Fruit fly (Drosophila melanogaster) whole organism, embryonic: ENCODE measurements around the gene CG32333.
A peak's percentile ranks its signal among the peaks of the same experiment; 100 is the strongest.

Source experiments
- Aef1 ChIP-seq: fragments of 200-800 bp; sonication (Bioruptor generic); IDR thresholded peaks from 3 replicates; pipeline ENCODE4 v1.3.6; 2022; ENCODE audit warnings: missing biosample characterization, missing genetic modification characterization
- Antp ChIP-seq: fragments of 200-800 bp; sonication (Bioruptor generic); optimal IDR thresholded peaks from 3 replicates; lab custom pipeline; 2016; ENCODE audit warnings: missing biosample characterization, missing genetic modification characterization
- Atf6 ChIP-seq: fragments of 200-800 bp; sonication (Bioruptor generic); IDR thresholded peaks from 2 replicates; pipeline ENCODE4 v1.3.6; 2022; ENCODE audit warnings: missing biosample characterization, missing genetic modification characterization
- Blimp-1 ChIP-seq: fragments of 200-800 bp; sonication (Bioruptor generic); optimal IDR thresholded peaks from 3 replicates; lab custom pipeline; 2018; ENCODE audit warnings: missing biosample characterization, missing genetic modification characterization, mild to moderate bottlenecking, moderate library complexity, missing genetic modification reagents
- CG10321 ChIP-seq: fragments of 200-800 bp; sonication (Bioruptor generic); IDR thresholded peaks from 2 replicates; pipeline ENCODE4 v1.3.6; 2022; ENCODE audit warnings: missing biosample characterization, missing genetic modification characterization
- CG10979 ChIP-seq: fragments of 200-800 bp; sonication (Bioruptor generic); optimal IDR thresholded peaks from 2 replicates; lab custom pipeline; 2018; ENCODE audit warnings: missing biosample characterization, mild to moderate bottlenecking, missing genetic modification characterization, moderate library complexity
- CG11093 ChIP-seq: fragments of 200-800 bp; sonication (Bioruptor generic); IDR thresholded peaks from 3 replicates; pipeline ENCODE4 v1.3.6; 2022; ENCODE audit warnings: missing biosample characterization, missing genetic modification characterization
- CG13624 ChIP-seq: fragments of 200-800 bp; sonication (Bioruptor generic); optimal IDR thresholded peaks from 2 replicates; lab custom pipeline; 2016; ENCODE audit warnings: missing biosample characterization, missing genetic modification characterization
- CG14014 ChIP-seq: fragments of 200-800 bp; sonication (Bioruptor generic); IDR thresholded peaks from 2 replicates; pipeline ENCODE4 v1.3.6; 2022; ENCODE audit warnings: missing biosample characterization, missing genetic modification characterization
- CG14860 ChIP-seq: fragments of 200-800 bp; sonication (Bioruptor generic); IDR thresholded peaks from 3 replicates; pipeline ENCODE4 v1.3.6; 2022; ENCODE audit warnings: missing biosample characterization, missing genetic modification characterization; ENCODE audit not compliant: partially characterized antibody
- CG15479 ChIP-seq: fragments of 200-800 bp; sonication (Bioruptor generic); optimal IDR thresholded peaks from 3 replicates; lab custom pipeline; 2019; ENCODE audit warnings: missing biosample characterization, mild to moderate bottlenecking, missing genetic modification characterization, moderate library complexity
- CG16863 ChIP-seq: fragments of 200-800 bp; sonication (Bioruptor generic); optimal IDR thresholded peaks from 3 replicates; lab custom pipeline; 2016; ENCODE audit warnings: missing biosample characterization, missing genetic modification characterization
- CG17186 ChIP-seq: fragments of 200-800 bp; sonication (Bioruptor generic); optimal IDR thresholded peaks from 3 replicates; lab custom pipeline; 2017; ENCODE audit warnings: missing biosample characterization, missing genetic modification reagents, missing genetic modification characterization
- CG17328 ChIP-seq: fragments of 200-800 bp; sonication (Bioruptor generic); IDR thresholded peaks from 2 replicates; pipeline ENCODE4 v1.3.6; 2022; ENCODE audit warnings: missing biosample characterization, missing genetic modification characterization
- CG2202 ChIP-seq: fragments of 200-800 bp; sonication (Bioruptor generic); optimal IDR thresholded peaks from 2 replicates; lab custom pipeline; 2018; ENCODE audit warnings: missing biosample characterization, mild to moderate bottlenecking, missing genetic modification characterization
- CG2875 ChIP-seq: fragments of 200-800 bp; sonication (Bioruptor generic); optimal IDR thresholded peaks from 2 replicates; lab custom pipeline; 2017; ENCODE audit warnings: missing biosample characterization, mild to moderate bottlenecking, missing genetic modification characterization, missing genetic modification reagents
- CG3065 ChIP-seq: fragments of 200-800 bp; sonication (Bioruptor generic); optimal IDR thresholded peaks from 2 replicates; lab custom pipeline; 2016; ENCODE audit warnings: missing biosample characterization, missing genetic modification characterization
- CG31441 ChIP-seq: fragments of 200-800 bp; sonication (Bioruptor generic); IDR thresholded peaks from 2 replicates; pipeline ENCODE4 v1.3.6; 2022; ENCODE audit warnings: missing biosample characterization, missing genetic modification characterization
- CG34224 ChIP-seq: fragments of 200-800 bp; sonication (Bioruptor generic); IDR thresholded peaks from 3 replicates; pipeline ENCODE4 v1.3.6; 2022; ENCODE audit warnings: missing biosample characterization, missing genetic modification characterization; ENCODE audit not compliant: partially characterized antibody
- CG34376 ChIP-seq: fragments of 200-800 bp; sonication (Bioruptor generic); optimal IDR thresholded peaks from 2 replicates; lab custom pipeline; 2018; ENCODE audit warnings: missing biosample characterization, mild to moderate bottlenecking, missing genetic modification characterization
- CG3838 ChIP-seq: fragments of 200-800 bp; sonication (Bioruptor generic); optimal IDR thresholded peaks from 3 replicates; lab custom pipeline; 2016; ENCODE audit warnings: missing biosample characterization, missing genetic modification characterization
- CG4404 ChIP-seq: fragments of 200-800 bp; sonication (Bioruptor generic); IDR thresholded peaks from 2 replicates; pipeline ENCODE4 v1.3.6; 2022; ENCODE audit warnings: missing biosample characterization, missing genetic modification characterization
- CG6791 ChIP-seq: fragments of 200-800 bp; sonication (Bioruptor generic); IDR thresholded peaks from 3 replicates; pipeline ENCODE4 v1.3.6; 2022; ENCODE audit warnings: missing biosample characterization, missing genetic modification characterization; ENCODE audit not compliant: partially characterized antibody
- CG7271 ChIP-seq: fragments of 200-800 bp; sonication (Bioruptor generic); optimal IDR thresholded peaks from 2 replicates; lab custom pipeline; 2018; ENCODE audit warnings: missing biosample characterization, mild to moderate bottlenecking, missing genetic modification characterization, moderate library complexity
- Dp ChIP-seq: fragments of 200-800 bp; sonication (Bioruptor generic); optimal IDR thresholded peaks from 2 replicates; lab custom pipeline; 2018; ENCODE audit warnings: missing biosample characterization, mild to moderate bottlenecking, missing genetic modification characterization, moderate library complexity
- E2f2 ChIP-seq: fragments of 200-800 bp; sonication (Bioruptor generic); IDR thresholded peaks from 2 replicates; pipeline ENCODE4 v1.3.6; 2022; ENCODE audit warnings: missing biosample characterization, missing genetic modification characterization
- HLH4C ChIP-seq: fragments of 200-800 bp; sonication (Bioruptor generic); IDR thresholded peaks from 3 replicates; pipeline ENCODE4 v1.3.6; 2022; ENCODE audit warnings: missing biosample characterization, missing genetic modification characterization; ENCODE audit not compliant: partially characterized antibody
- Lim3 ChIP-seq: fragments of 200-800 bp; sonication (Bioruptor generic); IDR thresholded peaks from 2 replicates; pipeline ENCODE4 v1.3.6; 2022; ENCODE audit warnings: missing biosample characterization, missing genetic modification characterization
- MTF-1 ChIP-seq: fragments of 200-800 bp; sonication (Bioruptor generic); optimal IDR thresholded peaks from 2 replicates; lab custom pipeline; 2018; ENCODE audit warnings: missing biosample characterization, mild to moderate bottlenecking, missing genetic modification characterization, borderline replicate concordance
- Rx ChIP-seq: fragments of 200-800 bp; sonication (Bioruptor generic); IDR thresholded peaks from 2 replicates; pipeline ENCODE4 v1.3.6; 2022; ENCODE audit warnings: missing biosample characterization, missing genetic modification characterization
- Scr ChIP-seq: fragments of 200-800 bp; sonication (Bioruptor generic); IDR thresholded peaks from 2 replicates; pipeline ENCODE4 v1.3.6; 2022; ENCODE audit warnings: missing biosample characterization, missing genetic modification characterization; ENCODE audit not compliant: partially characterized antibody
- ab ChIP-seq: fragments of 200-800 bp; sonication (Bioruptor generic); optimal IDR thresholded peaks from 2 replicates; lab custom pipeline; 2016; ENCODE audit warnings: missing biosample characterization, missing genetic modification characterization
- al ChIP-seq: fragments of 200-800 bp; sonication (Bioruptor generic); IDR thresholded peaks from 2 replicates; pipeline ENCODE4 v1.3.6; 2022; ENCODE audit warnings: missing biosample characterization, missing genetic modification characterization
- ato ChIP-seq: fragments of 200-800 bp; sonication (Bioruptor generic); IDR thresholded peaks from 2 replicates; pipeline ENCODE4 v1.3.6; 2022; ENCODE audit warnings: missing biosample characterization, missing genetic modification characterization; ENCODE audit not compliant: partially characterized antibody
- az2 ChIP-seq: fragments of 200-800 bp; sonication (Bioruptor generic); optimal IDR thresholded peaks from 3 replicates; lab custom pipeline; 2016; ENCODE audit warnings: missing biosample characterization, missing genetic modification characterization
- bbx ChIP-seq: fragments of 200-800 bp; sonication (Bioruptor generic); IDR thresholded peaks from 2 replicates; pipeline ENCODE4 v1.3.6; 2022; ENCODE audit warnings: missing biosample characterization, missing genetic modification characterization; ENCODE audit not compliant: partially characterized antibody
- crp ChIP-seq, 2 experiments: fragments of 200-800 bp; sonication (Bioruptor generic); optimal IDR thresholded peaks; 2 replicates in 1 of 2; 3 replicates in 1 of 2; lab custom pipeline; 2017; ENCODE audit warnings: missing biosample characterization in 2 of 2, missing genetic modification characterization in 2 of 2, mild to moderate bottlenecking in 1 of 2, moderate library complexity in 1 of 2
- h ChIP-seq: fragments of >200 bp; optimal IDR thresholded peaks from 2 replicates; lab custom pipeline; 2017
- ham ChIP-seq: fragments of 200-800 bp; sonication (Bioruptor generic); IDR thresholded peaks from 2 replicates; pipeline ENCODE4 v1.3.6; 2022; ENCODE audit warnings: missing biosample characterization, missing genetic modification characterization
- kah ChIP-seq: fragments of 200-800 bp; sonication (Bioruptor generic); optimal IDR thresholded peaks from 2 replicates; lab custom pipeline; 2018; ENCODE audit warnings: missing biosample characterization, mild to moderate bottlenecking, missing genetic modification characterization
- nerfin-2 ChIP-seq: fragments of 200-800 bp; sonication (Bioruptor generic); IDR thresholded peaks from 2 replicates; pipeline ENCODE4 v1.3.6; 2022; ENCODE audit warnings: missing biosample characterization, missing genetic modification characterization; ENCODE audit not compliant: partially characterized antibody
- onecut ChIP-seq: fragments of 200-800 bp; sonication (Bioruptor generic); IDR thresholded peaks from 2 replicates; pipeline ENCODE4 v1.3.6; 2022; ENCODE audit warnings: missing biosample characterization, missing genetic modification characterization
- pho ChIP-seq: fragments of 200-800 bp; sonication (Bioruptor generic); optimal IDR thresholded peaks from 2 replicates; lab custom pipeline; 2016; ENCODE audit warnings: missing biosample characterization, missing genetic modification characterization
- pros ChIP-seq: fragments of 200-800 bp; sonication (Bioruptor generic); optimal IDR thresholded peaks from 3 replicates; lab custom pipeline; 2019; ENCODE audit warnings: missing biosample characterization, mild to moderate bottlenecking, missing genetic modification characterization, moderate library complexity
- shn ChIP-seq: fragments of 200-800 bp; sonication (Bioruptor generic); optimal IDR thresholded peaks from 3 replicates; lab custom pipeline; 2016; ENCODE audit warnings: missing biosample characterization, missing genetic modification characterization
- sna ChIP-seq: fragments of 200-800 bp; sonication (Bioruptor generic); IDR thresholded peaks from 2 replicates; pipeline ENCODE4 v1.3.6; 2022; ENCODE audit warnings: missing biosample characterization, missing genetic modification characterization; ENCODE audit not compliant: partially characterized antibody
- tio ChIP-seq: fragments of 200-800 bp; sonication (Bioruptor generic); optimal IDR thresholded peaks from 2 replicates; lab custom pipeline; 2017; ENCODE audit warnings: missing biosample characterization, missing genetic modification characterization, inconsistent platforms
- unc-4 ChIP-seq: fragments of 200-800 bp; sonication (Bioruptor generic); IDR thresholded peaks from 2 replicates; pipeline ENCODE4 v1.3.6; 2022; ENCODE audit warnings: missing biosample characterization, missing genetic modification characterization; ENCODE audit not compliant: partially characterized antibody
- yki ChIP-seq: fragments of >200 bp; optimal IDR thresholded peaks from 3 replicates; lab custom pipeline; 2018

The CG32333 gene

dm6 chr3L:1332973-1333372 is 57.2 kb downstream of the CG32333 start, which contains the start of gene msd5 (continued):
- no peak for TF ChIP-seq Antp (GFP tag; lab: Kevin White, UChicago)
- no peak for TF ChIP-seq az2
- peak; percentile 96 for TF ChIP-seq E2f2
- TF ChIP-seq al (GFP tag; lab: Robert Waterston, UW) = no peak
- no peak for TF ChIP-seq onecut (GFP tag; lab: Robert Waterston, UW)
- TF ChIP-seq CG11093 = no peak
- TF ChIP-seq CG17328 (GFP tag; lab: Robert Waterston, UW) = no peak
- peak; percentile 67; the same call in 2 of the 3 replicates for TF ChIP-seq CG6791
- TF ChIP-seq ham (GFP tag; lab: Robert Waterston, UW) = no peak
- peak; percentile 34; the same call in 1 of the 2 replicates for TF ChIP-seq unc-4
- no peak for TF ChIP-seq kah (GFP tag; lab: Kevin White, UChicago)
- TF ChIP-seq MTF-1 (GFP tag; lab: Kevin White, UChicago) = no peak
- TF ChIP-seq Scr (GFP tag; lab: Robert Waterston, UW) = peak; percentile 53
- no peak for TF ChIP-seq CG34376
- TF ChIP-seq CG10979 (tag; lab: Kevin White, UChicago) = no peak
- TF ChIP-seq shn (GFP tag; lab: Kevin White, UChicago) = no peak
- no peak for TF ChIP-seq pho (GFP tag; lab: Kevin White, UChicago)
- TF ChIP-seq CG7271 (tag; lab: Kevin White, UChicago) = no peak
- TF ChIP-seq Atf6 (GFP tag; lab: Robert Waterston, UW) = no peak
- TF ChIP-seq CG13624 (GFP tag; lab: Kevin White, UChicago) = no peak
- no peak for TF ChIP-seq CG2202 (tag; lab: Kevin White, UChicago)
- TF ChIP-seq Aef1 (GFP tag; lab: Robert Waterston, UW) = no peak
- no peak for TF ChIP-seq ab (GFP tag; lab: Kevin White, UChicago)
- TF ChIP-seq CG16863 (GFP tag; lab: Kevin White, UChicago) = no peak
- TF ChIP-seq CG2875 (GFP tag; lab: Kevin White, UChicago) = no peak
- TF ChIP-seq CG14014 (GFP tag; lab: Robert Waterston, UW) = no peak
- no peak for TF ChIP-seq CG3838 (GFP tag; lab: Kevin White, UChicago)
- TF ChIP-seq Blimp-1 = no peak
- TF ChIP-seq nerfin-2 (GFP tag; lab: Robert Waterston, UW) = peak; percentile 55; the same call in 1 of the 2 replicates
- TF ChIP-seq ato (GFP tag; lab: Robert Waterston, UW) = peak; percentile 54; the same call in 1 of the 2 replicates
- TF ChIP-seq CG4404 = no peak
- peak; percentile 30; the same call in 1 of the 2 replicates for TF ChIP-seq bbx
- TF ChIP-seq pros = no peak
- no peak for TF ChIP-seq Rx
- peak; percentile 66 for TF ChIP-seq CG34224
- no peak for TF ChIP-seq CG17186
- TF ChIP-seq CG3065 (GFP tag; lab: Kevin White, UChicago) = no peak
- TF ChIP-seq h = no peak
- no peak for TF ChIP-seq tio (GFP tag; lab: Kevin White, UChicago)
- TF ChIP-seq CG15479 (GFP tag; lab: Kevin White, UChicago) = no peak
- TF ChIP-seq yki (lab: Kevin White, UChicago) = no peak
- peak; percentile 42; the same call in 2 of the 3 replicates for TF ChIP-seq CG14860 (GFP tag; lab: Robert Waterston, UW)
- no peak for TF ChIP-seq Lim3 (GFP tag; lab: Robert Waterston, UW)
- TF ChIP-seq HLH4C (GFP tag; lab: Robert Waterston, UW) = peak; percentile 77
- TF ChIP-seq crp (GFP tag; optimal IDR thresholded peaks at IDR 0.05; lab: Kevin White, UChicago) = no peak
- no peak for TF ChIP-seq CG31441
- TF ChIP-seq CG10321 (GFP tag; lab: Robert Waterston, UW) = no peak
- peak; percentile 92 for TF ChIP-seq Dp (GFP tag; lab: Kevin White, UChicago)
- peak; percentile 39; the same call in 1 of the 2 replicates for TF ChIP-seq sna (GFP tag; lab: Robert Waterston, UW)
- TF ChIP-seq, all 482 proteins: peak for 27
